Worm (Caenorhabditis elegans) whole organism, young adult: ENCODE data around the gene B0212.3.

Experiments
- D2030.7 ChIP-seq: fragments of 200-800 bp; sonication (Bioruptor generic); IDR thresholded peaks from 2 replicates; pipeline ENCODE4 v1.3.6; 2022; ENCODE audit warnings: missing genetic modification reagents, missing genetic modification characterization, missing compliant biosample characterization
- cebp-2 ChIP-seq: fragments of 200-800 bp; sonication (Bioruptor generic); IDR thresholded peaks from 2 replicates; pipeline ENCODE4 v1.3.6; 2022; ENCODE audit warnings: missing genetic modification characterization, missing compliant biosample characterization
- dox-1 ChIP-seq: fragments of 200-800 bp; sonication (Bioruptor generic); IDR thresholded peaks from 2 replicates; pipeline ENCODE4 v1.3.6; 2022; ENCODE audit warnings: missing genetic modification reagents, missing genetic modification characterization, missing compliant biosample characterization
- hmg-1.2 ChIP-seq: fragments of 200-800 bp; sonication (Bioruptor generic); IDR thresholded peaks from 2 replicates; pipeline ENCODE4 v1.3.6; 2022; ENCODE audit warnings: missing genetic modification reagents, missing genetic modification characterization, missing compliant biosample characterization
- madf-3 ChIP-seq: fragments of 200-800 bp; sonication (Bioruptor generic); IDR thresholded peaks from 2 replicates; pipeline ENCODE4 v1.3.6; 2022; ENCODE audit warnings: missing genetic modification reagents, missing genetic modification characterization, missing compliant biosample characterization
- mcd-1 ChIP-seq: fragments of 200-800 bp; sonication (Bioruptor generic); IDR thresholded peaks from 2 replicates; pipeline ENCODE4 v1.3.6; 2022; ENCODE audit warnings: missing genetic modification reagents, missing genetic modification characterization, missing compliant biosample characterization
- nhr-80 ChIP-seq: sonication (generic microtip); optimal IDR thresholded peaks from 2 replicates; lab custom pipeline; 2016; ENCODE audit warnings: missing genetic modification characterization, missing compliant biosample characterization
- pha-4 ChIP-seq: fragments of 150-350 bp; sonication (generic microtip); optimal IDR thresholded peaks from 2 replicates; lab custom pipeline; 2014; ENCODE audit warnings: missing biosample characterization, missing genetic modification reagents, missing genetic modification characterization
- tlf-1 ChIP-seq: fragments of 200-800 bp; sonication (Bioruptor generic); optimal IDR thresholded peaks from 2 replicates; lab custom pipeline; 2018; ENCODE audit warnings: mild to moderate bottlenecking, missing genetic modification characterization, missing compliant biosample characterization
- xnd-1 ChIP-seq: sonication (generic microtip); optimal IDR thresholded peaks from 2 replicates; lab custom pipeline; 2016; ENCODE audit warnings: missing genotype, missing genetic modification reagents, missing genetic modification characterization, missing compliant biosample characterization
- zfh-2 ChIP-seq: fragments of 200-800 bp; sonication (Bioruptor generic); conservative IDR thresholded peaks from 2 replicates; pipeline ENCODE4 v1.3.6; 2022; ENCODE audit warnings: missing genetic modification reagents, missing genetic modification characterization, missing compliant biosample characterization
- ztf-26 ChIP-seq: sonication (generic microtip); optimal IDR thresholded peaks from 2 replicates; lab custom pipeline; 2017; ENCODE audit warnings: missing genetic modification characterization, missing compliant biosample characterization

The B0212.3 gene

DNA sequence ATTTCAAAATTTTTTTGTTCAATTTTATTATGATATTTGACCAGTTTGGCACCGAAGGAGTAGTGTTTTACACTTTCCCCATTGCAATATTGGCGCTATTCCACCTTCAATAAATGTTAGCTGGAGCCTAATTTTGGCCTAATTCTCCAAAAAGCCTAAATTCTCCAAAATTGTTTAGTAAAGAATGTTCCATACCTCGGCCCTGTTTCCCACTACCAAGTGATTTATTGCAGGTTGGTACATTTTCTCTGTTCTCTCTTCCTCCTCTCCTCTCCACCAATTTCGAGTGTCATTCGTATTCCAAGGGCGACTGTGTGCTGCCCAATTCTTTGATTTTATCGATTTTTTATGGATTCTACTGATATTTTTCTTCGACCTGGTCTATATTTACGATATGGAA lies 38.2 kb downstream of the B0212.3 start, which contains the start of gene Y37E11B.2 (continued):
- TF ChIP-seq ztf-26 (tag; lab: Kevin White, UChicago): no peak
- TF ChIP-seq, all 124 proteins: peak for 0

DNA sequence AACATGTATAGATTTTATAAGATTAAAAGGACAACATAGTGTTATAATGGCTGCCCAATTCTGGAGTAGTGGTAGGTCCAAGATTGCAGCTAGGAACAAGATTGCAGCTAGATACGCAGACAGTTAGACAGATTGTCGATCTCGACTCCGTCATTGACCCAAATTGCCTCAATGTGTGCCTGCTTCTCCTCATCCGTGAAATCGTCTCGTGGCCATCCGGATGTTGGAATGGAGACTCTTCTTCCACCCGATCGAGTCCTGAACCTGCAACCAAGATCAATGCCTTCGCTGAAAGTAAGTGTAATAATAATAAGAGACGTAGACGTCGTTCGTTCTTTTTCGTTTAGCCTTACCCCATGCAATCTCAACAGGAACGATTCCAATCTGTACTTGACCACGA lies 38.7 kb downstream of the B0212.3 start:
- no peak for TF ChIP-seq madf-3 (GFP tag; lab: Robert Waterston, UW)
- peak; percentile 43; the same call in 1 of the 2 replicates for TF ChIP-seq hmg-1.2 (GFP tag; lab: Robert Waterston, UW)
- TF ChIP-seq tlf-1 (GFP tag; lab: Kevin White, UChicago): no peak
- TF ChIP-seq D2030.7 (GFP tag; lab: Robert Waterston, UW): no peak
- no peak for TF ChIP-seq pha-4 (tag; lab: Kevin White, UChicago)
- TF ChIP-seq, all 124 proteins: peak for 1

DNA sequence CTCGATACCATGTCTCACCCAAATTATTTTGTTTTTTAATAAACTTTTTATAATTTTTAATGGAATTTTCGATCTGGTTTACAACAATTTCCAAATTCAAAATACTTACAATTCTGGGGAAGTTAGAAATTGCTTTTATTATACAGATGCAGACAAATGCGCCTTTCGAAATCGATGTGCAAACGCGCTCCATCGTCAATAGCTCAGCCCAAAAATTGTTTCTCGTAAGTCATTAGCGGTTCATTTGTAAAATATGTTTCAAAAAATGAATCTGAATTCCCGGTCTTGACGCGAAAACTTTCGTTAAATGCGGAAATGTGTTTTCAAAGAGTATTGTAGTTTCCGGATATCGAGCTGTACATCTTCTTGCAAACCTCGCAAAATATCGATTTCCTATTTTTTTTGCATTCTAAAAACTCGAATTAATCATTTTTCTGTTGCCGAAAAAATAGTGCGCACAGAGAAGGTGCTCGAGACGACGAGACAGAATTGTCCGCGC lies 39.6 kb downstream of the B0212.3 start, which contains the start of gene Y37E11B.1:
Gene Y37E11B.1, plus strand, starts transcription at position 145 of the 499 bp plus-strand sequence.
- TF ChIP-seq xnd-1 (tag; lab: Kevin White, UChicago): no peak
- peak; percentile 56 for TF ChIP-seq mcd-1 (GFP tag; lab: Robert Waterston, UW)
- TF ChIP-seq, all 124 proteins: peak for 1

DNA sequence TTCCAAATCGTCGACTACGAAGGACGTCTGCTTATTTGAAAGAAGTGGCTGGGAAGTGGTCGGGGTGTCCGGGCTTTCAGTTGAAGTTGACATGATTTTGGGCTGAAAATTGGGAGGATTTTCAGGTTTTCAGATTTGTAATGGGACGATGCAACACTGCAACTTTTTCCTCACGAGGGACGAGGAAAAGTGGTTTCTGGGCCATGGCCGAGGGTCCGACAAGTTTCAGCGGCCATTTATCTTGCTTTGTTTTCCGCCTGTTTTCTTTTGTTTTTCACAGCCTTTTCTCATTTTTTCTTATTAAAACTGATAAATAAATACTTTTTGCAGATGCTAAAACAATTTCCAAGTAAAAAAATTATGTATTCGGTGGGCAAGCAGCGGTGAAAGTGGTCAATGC lies 42.8 kb downstream of the B0212.3 start, which contains the start of gene blos-7:
Gene blos-7, minus strand, starts transcription at position 101 of the 400 bp plus-strand sequence.
- TF ChIP-seq dox-1 (GFP tag; lab: Robert Waterston, UW): 0 out of 2 replicates have a peak, but pooled peaks have one; percentile 9

DNA sequence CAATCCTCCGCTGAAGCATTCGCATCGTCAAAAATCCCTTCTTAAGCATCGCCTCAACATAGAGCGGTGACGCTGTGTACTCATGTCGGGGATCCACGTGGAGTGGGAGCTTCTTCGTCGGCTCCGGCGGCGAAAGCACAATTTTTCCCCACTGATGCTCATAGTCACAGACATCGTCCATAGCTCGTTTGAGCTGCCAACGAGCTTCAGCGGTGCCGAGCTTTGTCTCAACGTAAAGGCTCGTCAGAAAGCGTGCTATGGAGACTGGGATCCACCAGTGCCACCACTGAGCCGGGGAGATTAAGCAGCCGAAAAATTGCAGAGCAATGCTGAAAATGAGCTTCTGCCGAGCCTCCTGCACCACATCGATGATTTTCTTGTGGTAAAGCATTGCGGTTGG lies 50.8 kb downstream of the B0212.3 start:
- TF ChIP-seq cebp-2 (GFP tag; lab: Robert Waterston, UW) (no peak), nhr-80 (tag; lab: Kevin White, UChicago) (no peak), zfh-2 (peak; percentile 70)
- TF ChIP-seq, all 124 proteins: peak for 1
